Worm (Caenorhabditis elegans) whole organism, young adult: ENCODE results near the gene helq-1.

ENCODE experiments used
- C06A6.2 ChIP-seq: fragments of 200-800 bp; sonication (Bioruptor generic); conservative IDR thresholded peaks from 2 replicates; pipeline ENCODE4 v1.3.6; 2022; ENCODE audit warnings: missing genetic modification characterization, missing compliant biosample characterization
- D2030.7 ChIP-seq: fragments of 200-800 bp; sonication (Bioruptor generic); IDR thresholded peaks from 2 replicates; pipeline ENCODE4 v1.3.6; 2022; ENCODE audit warnings: missing genetic modification reagents, missing genetic modification characterization, missing compliant biosample characterization
- F33H1.4 ChIP-seq: fragments of 200-800 bp; sonication (Bioruptor generic); IDR thresholded peaks from 2 replicates; pipeline ENCODE4 v1.3.6; 2022; ENCODE audit warnings: missing genetic modification reagents, missing genetic modification characterization, missing compliant biosample characterization
- F37B4.10 ChIP-seq: fragments of 200-800 bp; sonication (Bioruptor generic); IDR thresholded peaks from 2 replicates; pipeline ENCODE4 v1.3.6; 2022; ENCODE audit warnings: missing genetic modification characterization, missing compliant biosample characterization
- F52B5.7 ChIP-seq: sonication (generic microtip); optimal IDR thresholded peaks from 2 replicates; lab custom pipeline; 2016; ENCODE audit warnings: mild to moderate bottlenecking, missing genetic modification characterization, missing compliant biosample characterization
- F57A8.1 ChIP-seq: fragments of 200-800 bp; sonication (Bioruptor generic); optimal IDR thresholded peaks from 2 replicates; lab custom pipeline; 2018; ENCODE audit warnings: mild to moderate bottlenecking, missing genetic modification characterization, moderate library complexity, missing compliant biosample characterization
- K11D2.4 ChIP-seq: fragments of 200-800 bp; sonication (Bioruptor generic); IDR thresholded peaks from 2 replicates; pipeline ENCODE4 v1.3.6; 2022; ENCODE audit warnings: missing genetic modification reagents, missing genetic modification characterization, missing compliant biosample characterization
- K12H6.12 ChIP-seq: fragments of 200-800 bp; sonication (Bioruptor generic); optimal IDR thresholded peaks from 2 replicates; lab custom pipeline; 2018; ENCODE audit warnings: mild to moderate bottlenecking, missing genetic modification characterization, missing compliant biosample characterization
- Y53F4B.3 ChIP-seq: fragments of 200-800 bp; sonication (Bioruptor generic); IDR thresholded peaks from 2 replicates; pipeline ENCODE4 v1.3.6; 2022; ENCODE audit warnings: missing genetic modification reagents, missing genetic modification characterization, missing compliant biosample characterization
- Y56A3A.18 ChIP-seq: fragments of 200-800 bp; sonication (Bioruptor generic); IDR thresholded peaks from 2 replicates; pipeline ENCODE4 v1.3.6; 2022; ENCODE audit warnings: missing genetic modification reagents, missing genetic modification characterization, missing compliant biosample characterization
- Y79H2A.3 ChIP-seq: fragments of 200-800 bp; sonication (Bioruptor generic); conservative IDR thresholded peaks from 2 replicates; pipeline ENCODE4 v1.3.6; 2022; ENCODE audit warnings: missing genetic modification reagents, missing genetic modification characterization, missing compliant biosample characterization
- Y95B8A.8 ChIP-seq: fragments of 200-800 bp; sonication (Bioruptor generic); IDR thresholded peaks from 2 replicates; pipeline ENCODE4 v1.3.6; 2022; ENCODE audit warnings: missing genetic modification reagents, missing genetic modification characterization, missing compliant biosample characterization
- aptf-3 ChIP-seq: fragments of 200-800 bp; sonication (Bioruptor generic); IDR thresholded peaks from 2 replicates; pipeline ENCODE4 v1.3.6; 2022; ENCODE audit warnings: missing genetic modification characterization, missing compliant biosample characterization
- atf-7 ChIP-seq: sonication (generic microtip); optimal IDR thresholded peaks from 2 replicates; lab custom pipeline; 2017; ENCODE audit warnings: mild to moderate bottlenecking, missing genetic modification characterization, missing compliant biosample characterization
- attf-5 ChIP-seq: fragments of 200-800 bp; sonication (Bioruptor generic); optimal IDR thresholded peaks from 2 replicates; lab custom pipeline; 2018; ENCODE audit warnings: mild to moderate bottlenecking, missing genetic modification characterization, missing compliant biosample characterization
- ccch-3 ChIP-seq: fragments of 200-800 bp; sonication (Bioruptor generic); optimal IDR thresholded peaks from 2 replicates; lab custom pipeline; 2018; ENCODE audit warnings: mild to moderate bottlenecking, missing genetic modification characterization, missing compliant biosample characterization
- cebp-2 ChIP-seq: fragments of 200-800 bp; sonication (Bioruptor generic); IDR thresholded peaks from 2 replicates; pipeline ENCODE4 v1.3.6; 2022; ENCODE audit warnings: missing genetic modification characterization, missing compliant biosample characterization
- chd-7 ChIP-seq: sonication (generic microtip); optimal IDR thresholded peaks from 2 replicates; lab custom pipeline; 2016; ENCODE audit warnings: mild to moderate bottlenecking, missing genetic modification characterization, moderate library complexity, missing compliant biosample characterization
- dpff-1 ChIP-seq: sonication (generic microtip); optimal IDR thresholded peaks from 2 replicates; lab custom pipeline; 2017; ENCODE audit warnings: mild to moderate bottlenecking, missing genetic modification characterization, missing compliant biosample characterization
- efl-1 ChIP-seq: fragments of 150-350 bp; optimal IDR thresholded peaks from 2 replicates; lab custom pipeline; 2014; ENCODE audit warnings: missing biosample characterization, missing genetic modification reagents, missing genetic modification characterization
- egl-44 ChIP-seq: fragments of 200-800 bp; sonication (Bioruptor generic); IDR thresholded peaks from 2 replicates; pipeline ENCODE4 v1.3.6; 2022; ENCODE audit warnings: missing genetic modification reagents, missing genetic modification characterization, missing compliant biosample characterization
- him-1 ChIP-seq: sonication (generic microtip); optimal IDR thresholded peaks from 2 replicates; lab custom pipeline; 2016; ENCODE audit warnings: missing genotype, missing genetic modification reagents, missing genetic modification characterization, missing compliant biosample characterization
- hmg-1.2 ChIP-seq: fragments of 200-800 bp; sonication (Bioruptor generic); IDR thresholded peaks from 2 replicates; pipeline ENCODE4 v1.3.6; 2022; ENCODE audit warnings: missing genetic modification reagents, missing genetic modification characterization, missing compliant biosample characterization
- lin-40 ChIP-seq: sonication (generic microtip); optimal IDR thresholded peaks from 2 replicates; lab custom pipeline; 2016; ENCODE audit warnings: missing genetic modification characterization, mild to moderate bottlenecking, missing compliant biosample characterization, missing genotype, missing genetic modification reagents
- lsl-1 ChIP-seq: fragments of 200-800 bp; sonication (Bioruptor generic); optimal IDR thresholded peaks from 2 replicates; lab custom pipeline; 2018; ENCODE audit warnings: mild to moderate bottlenecking, missing genetic modification characterization, moderate library complexity, missing compliant biosample characterization
- madf-3 ChIP-seq: fragments of 200-800 bp; sonication (Bioruptor generic); IDR thresholded peaks from 2 replicates; pipeline ENCODE4 v1.3.6; 2022; ENCODE audit warnings: missing genetic modification reagents, missing genetic modification characterization, missing compliant biosample characterization
- madf-8 ChIP-seq: fragments of 200-800 bp; sonication (Bioruptor generic); conservative IDR thresholded peaks from 2 replicates; pipeline ENCODE4 v1.3.6; 2022; ENCODE audit warnings: missing genetic modification reagents, missing genetic modification characterization, missing compliant biosample characterization
- mcd-1 ChIP-seq: fragments of 200-800 bp; sonication (Bioruptor generic); IDR thresholded peaks from 2 replicates; pipeline ENCODE4 v1.3.6; 2022; ENCODE audit warnings: missing genetic modification reagents, missing genetic modification characterization, missing compliant biosample characterization
- nfyb-1 ChIP-seq: fragments of 200-800 bp; sonication (Bioruptor generic); IDR thresholded peaks from 2 replicates; pipeline ENCODE4 v1.3.6; 2022; ENCODE audit warnings: missing genetic modification reagents, missing genetic modification characterization, missing compliant biosample characterization
- nhr-27 ChIP-seq: fragments of 200-800 bp; sonication (Bioruptor generic); optimal IDR thresholded peaks from 2 replicates; lab custom pipeline; 2018; ENCODE audit warnings: mild to moderate bottlenecking, missing genetic modification characterization, moderate library complexity, missing compliant biosample characterization
- nhr-90 ChIP-seq: sonication (generic microtip); optimal IDR thresholded peaks from 2 replicates; lab custom pipeline; 2016; ENCODE audit warnings: missing genotype, mild to moderate bottlenecking, missing genetic modification characterization, missing compliant biosample characterization
- pbrm-1 ChIP-seq: fragments of 200-800 bp; sonication (Bioruptor generic); IDR thresholded peaks from 2 replicates; pipeline ENCODE4 v1.3.6; 2022; ENCODE audit warnings: missing genetic modification reagents, missing genetic modification characterization, missing compliant biosample characterization
- pha-4 ChIP-seq: fragments of 150-350 bp; sonication (generic microtip); optimal IDR thresholded peaks from 2 replicates; lab custom pipeline; 2014; ENCODE audit warnings: missing biosample characterization, missing genetic modification reagents, missing genetic modification characterization
- rcor-1 ChIP-seq: fragments of 200-800 bp; sonication (Bioruptor generic); IDR thresholded peaks from 2 replicates; pipeline ENCODE4 v1.3.6; 2022; ENCODE audit warnings: missing genetic modification reagents, missing genetic modification characterization, missing compliant biosample characterization
- rec-8 ChIP-seq, 2 experiments: sonication (generic microtip); optimal IDR thresholded peaks; 2 replicates each; lab custom pipeline; 2016; ENCODE audit warnings: mild to moderate bottlenecking in 2 of 2, missing genetic modification characterization in 2 of 2, missing genetic modification reagents in 2 of 2, missing genotype in 2 of 2, missing biosample characterization in 1 of 2, missing compliant biosample characterization in 1 of 2, moderate library complexity in 1 of 2
- rpc-1 ChIP-seq, 2 experiments: fragments of 150-350 bp in 1 of 2; sonication (generic microtip) in 1 of 2; optimal IDR thresholded peaks; 2 replicates each; lab custom pipeline; 2014 to 2018; ENCODE audit warnings: missing biosample characterization in 1 of 2, missing genetic modification characterization in 1 of 2, missing genetic modification reagents in 1 of 2, missing genotype in 1 of 2
- sdz-38 ChIP-seq: sonication (generic microtip); optimal IDR thresholded peaks from 2 replicates; lab custom pipeline; 2016; ENCODE audit warnings: missing genotype, missing genetic modification characterization, missing compliant biosample characterization
- snpc-1.1 ChIP-seq: sonication (generic microtip); optimal IDR thresholded peaks from 2 replicates; lab custom pipeline; 2017; ENCODE audit warnings: missing genetic modification characterization, mild to moderate bottlenecking, missing compliant biosample characterization, antibody characterized with exemption, moderate library complexity, missing genotype, missing genetic modification reagents; ENCODE audit not compliant: insufficient read depth
- snpc-1.3 ChIP-seq: sonication (generic microtip); optimal IDR thresholded peaks from 2 replicates; lab custom pipeline; 2017; ENCODE audit warnings: missing genetic modification characterization, mild to moderate bottlenecking, missing compliant biosample characterization, antibody characterized with exemption, moderate library complexity, missing genotype, missing genetic modification reagents; ENCODE audit not compliant: insufficient read depth
- snpc-4 ChIP-seq, 5 experiments: fragments of 150-350 bp in 1 of 5; sonication (generic microtip) in 4 of 5; optimal IDR thresholded peaks; 2 replicates each; lab custom pipeline; 2014 to 2018; ENCODE audit warnings: missing genetic modification characterization in 5 of 5, missing biosample characterization in 3 of 5, antibody characterized with exemption in 2 of 5, mild to moderate bottlenecking in 2 of 5, missing compliant biosample characterization in 2 of 5, missing genotype in 2 of 5, moderate library complexity in 2 of 5, missing genetic modification reagents in 1 of 5
- ztf-18 ChIP-seq: sonication (generic microtip); optimal IDR thresholded peaks from 2 replicates; lab custom pipeline; 2016; ENCODE audit warnings: missing genotype, mild to moderate bottlenecking, missing genetic modification characterization, missing compliant biosample characterization
- ztf-22 ChIP-seq: fragments of 200-800 bp; sonication (Bioruptor generic); optimal IDR thresholded peaks from 2 replicates; lab custom pipeline; 2018; ENCODE audit warnings: mild to moderate bottlenecking, missing genetic modification characterization, moderate library complexity, missing compliant biosample characterization
- ztf-26 ChIP-seq: sonication (generic microtip); optimal IDR thresholded peaks from 2 replicates; lab custom pipeline; 2017; ENCODE audit warnings: missing genetic modification characterization, missing compliant biosample characterization
- ztf-3 ChIP-seq: fragments of 200-800 bp; sonication (Bioruptor generic); optimal IDR thresholded peaks from 2 replicates; lab custom pipeline; 2018; ENCODE audit warnings: mild to moderate bottlenecking, missing genetic modification characterization, missing compliant biosample characterization

Gene helq-1

DNA sequence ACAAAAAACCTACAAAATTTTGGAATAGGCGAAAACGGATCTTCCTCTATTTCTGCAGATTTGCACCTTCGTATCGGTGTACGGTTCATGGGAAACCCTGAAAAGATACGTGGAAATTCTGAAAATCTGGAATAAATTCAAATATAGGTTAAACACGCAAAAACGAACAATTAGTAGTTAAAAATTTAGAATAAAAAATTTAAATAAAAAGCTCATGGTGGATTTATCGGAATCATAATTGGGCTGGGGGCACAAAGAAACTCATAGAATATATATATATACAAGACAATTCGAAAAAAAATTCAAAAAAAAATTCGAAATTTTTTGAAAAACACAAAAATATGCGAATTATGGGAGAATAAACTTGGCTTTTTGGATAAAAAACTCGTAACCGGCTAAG lies at the start of gene helq-1:
TSS of gene helq-1 (minus strand) at position 101 of the 400 bp plus-strand sequence.
- no peak for TF ChIP-seq F33H1.4 (GFP tag; lab: Robert Waterston, UW)
- no peak for TF ChIP-seq C06A6.2
- TF ChIP-seq rec-8 (tag; optimal IDR thresholded peaks at IDR 0.05; lab: Kevin White, UChicago), result no peak
- no peak for TF ChIP-seq nhr-90
- no peak for TF ChIP-seq K11D2.4 (GFP tag; lab: Robert Waterston, UW)
- TF ChIP-seq snpc-4 (GFP tag; optimal IDR thresholded peaks at IDR 0.05; lab: Kevin White, UChicago), result no peak
- TF ChIP-seq snpc-4 (tag; optimal IDR thresholded peaks at IDR 0.05; lab: Kevin White, UChicago), result no peak
- TF ChIP-seq pha-4 (tag; lab: Kevin White, UChicago), result no peak
- no peak for TF ChIP-seq rcor-1
- no peak for TF ChIP-seq Y79H2A.3 (GFP tag; lab: Robert Waterston, UW)
- no peak for TF ChIP-seq egl-44 (GFP tag; lab: Robert Waterston, UW)
- no peak for TF ChIP-seq lin-40 (tag; lab: Kevin White, UChicago)
- TF ChIP-seq ccch-3 (GFP tag; lab: Kevin White, UChicago), result no peak
- TF ChIP-seq F57A8.1 (GFP tag; lab: Kevin White, UChicago), result no peak
- no peak for TF ChIP-seq pbrm-1 (GFP tag; lab: Robert Waterston, UW)
- TF ChIP-seq him-1 (tag; lab: Kevin White, UChicago), result no peak
- TF ChIP-seq madf-8 (GFP tag; lab: Robert Waterston, UW), result no peak
- no peak for TF ChIP-seq ztf-18 (tag; lab: Kevin White, UChicago)

DNA sequence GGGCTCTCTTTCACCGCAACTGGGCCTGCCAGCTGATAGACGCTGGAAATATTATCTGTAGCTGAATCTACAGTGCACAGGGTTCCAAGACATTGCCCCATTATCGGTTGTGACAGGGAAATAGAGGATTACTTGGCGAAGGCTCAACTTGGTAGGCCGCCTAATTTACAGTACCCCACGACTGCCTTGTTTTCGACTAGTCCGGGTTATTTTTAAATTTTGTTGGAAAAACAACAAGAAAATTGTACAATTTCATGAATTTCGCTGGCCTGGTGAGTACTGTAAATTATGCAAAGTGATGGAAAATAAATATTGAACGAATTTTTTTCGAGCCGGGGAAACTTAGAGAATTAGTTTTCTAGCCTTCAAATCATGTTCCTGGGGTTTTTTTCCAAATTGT lies 49.2 kb upstream of the helq-1 start, which contains the start of gene T19C3.7:
TSS of gene T19C3.7 (minus strand) at position 101 of the 400 bp plus-strand sequence.
- no peak for TF ChIP-seq K12H6.12 (tag; lab: Kevin White, UChicago)
- no peak for TF ChIP-seq Y56A3A.18 (GFP tag; lab: Robert Waterston, UW)
- TF ChIP-seq dpff-1 (tag; lab: Kevin White, UChicago), result no peak
- TF ChIP-seq rpc-1 (optimal IDR thresholded peaks at IDR 0.05; lab: Kevin White, UChicago), result no peak
- TF ChIP-seq rpc-1 (tag; optimal IDR thresholded peaks at IDR 0.05; lab: Kevin White, UChicago), result no peak
- TF ChIP-seq ztf-3 (GFP tag; lab: Kevin White, UChicago), result no peak
- TF ChIP-seq chd-7 (tag; lab: Kevin White, UChicago), result no peak
- no peak for TF ChIP-seq atf-7 (tag; lab: Kevin White, UChicago)
- no peak for TF ChIP-seq madf-3 (GFP tag; lab: Robert Waterston, UW)
- no peak for TF ChIP-seq F37B4.10 (GFP tag; lab: Robert Waterston, UW)
- no peak for TF ChIP-seq nfyb-1 (GFP tag; lab: Robert Waterston, UW)
- TF ChIP-seq aptf-3, result no peak
- TF ChIP-seq nhr-27 (tag; lab: Kevin White, UChicago), result no peak
- no peak for TF ChIP-seq ztf-26 (tag; lab: Kevin White, UChicago)
- no peak for TF ChIP-seq ztf-22 (GFP tag; lab: Kevin White, UChicago)
- TF ChIP-seq lsl-1, result no peak
- no peak for TF ChIP-seq Y95B8A.8 (GFP tag; lab: Robert Waterston, UW)
- TF ChIP-seq cebp-2, result no peak

DNA sequence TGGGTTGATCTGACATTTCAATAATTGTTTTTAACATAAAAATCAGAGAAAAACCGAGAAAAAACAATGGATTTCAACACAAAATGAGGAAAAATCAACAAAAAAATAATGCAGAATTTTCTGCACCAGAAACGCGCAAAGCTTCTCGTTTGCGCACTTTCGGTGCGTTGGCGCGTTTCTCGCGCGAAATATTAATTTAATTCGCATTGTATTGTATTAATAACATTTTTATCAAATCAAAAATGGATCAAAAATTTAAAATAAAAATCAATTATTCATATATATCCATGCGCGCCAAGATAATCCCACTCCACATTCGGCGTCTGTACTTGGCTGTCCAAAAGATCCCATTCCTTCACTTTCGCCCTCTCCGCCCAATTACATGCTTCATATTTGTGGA lies 47.7 kb upstream of the helq-1 start, which contains the start of gene fem-2:
TSS of gene fem-2 (minus strand) at position 9 of the 400 bp plus-strand sequence.
- TF ChIP-seq Y53F4B.3 (GFP tag; lab: Robert Waterston, UW) (no peak), mcd-1 (GFP tag; lab: Robert Waterston, UW) (peak; percentile 66), ztf-18 (tag; lab: Kevin White, UChicago) (peak; percentile 91), attf-5 (GFP tag; lab: Kevin White, UChicago) (peak; percentile 2), dpff-1 (tag; lab: Kevin White, UChicago) (no peak), lsl-1 (peak; percentile 35), snpc-1.3 (tag; lab: Kevin White, UChicago) (no peak), C06A6.2 (no peak), efl-1 (GFP tag; lab: Kevin White, UChicago) (peak; percentile 36), sdz-38 (tag; lab: Kevin White, UChicago) (no peak), madf-3 (GFP tag; lab: Robert Waterston, UW) (no peak), nhr-90 (no peak), rcor-1 (no peak), lin-40 (tag; lab: Kevin White, UChicago) (peak; percentile 31), F52B5.7 (no peak), D2030.7 (GFP tag; lab: Robert Waterston, UW) (peak; percentile 28; the same call in 1 of the 2 replicates), snpc-1.1 (no peak), hmg-1.2 (GFP tag; lab: Robert Waterston, UW) (peak; percentile 13; the same call in 1 of the 2 replicates)
